Fruit fly (Drosophila melanogaster) whole organism, embryonic: ENCODE data around the gene CG7519.

Source experiments
- Ada2b ChIP-seq: fragments of 200-800 bp; sonication (Bioruptor generic); IDR thresholded peaks from 2 replicates; pipeline ENCODE4 v1.3.6; 2022; ENCODE audit warnings: missing biosample characterization, missing genetic modification characterization
- CG10959 ChIP-seq: fragments of 200-800 bp; sonication (Bioruptor generic); IDR thresholded peaks from 2 replicates; pipeline ENCODE4 v1.3.6; 2022; ENCODE audit warnings: missing biosample characterization, missing genetic modification characterization
- CG11093 ChIP-seq: fragments of 200-800 bp; sonication (Bioruptor generic); IDR thresholded peaks from 3 replicates; pipeline ENCODE4 v1.3.6; 2022; ENCODE audit warnings: missing biosample characterization, missing genetic modification characterization
- CG14441 ChIP-seq: fragments of 200-800 bp; sonication (Bioruptor generic); IDR thresholded peaks from 2 replicates; pipeline ENCODE4 v1.3.6; 2022; ENCODE audit warnings: missing biosample characterization, missing genetic modification characterization
- CG14860 ChIP-seq: fragments of 200-800 bp; sonication (Bioruptor generic); IDR thresholded peaks from 3 replicates; pipeline ENCODE4 v1.3.6; 2022; ENCODE audit warnings: missing biosample characterization, missing genetic modification characterization; ENCODE audit not compliant: partially characterized antibody
- CG14965 ChIP-seq: fragments of 200-800 bp; sonication (Bioruptor generic); optimal IDR thresholded peaks from 2 replicates; lab custom pipeline; 2016; ENCODE audit warnings: missing biosample characterization, missing genetic modification characterization, borderline replicate concordance
- CG2712 ChIP-seq: fragments of 200-800 bp; optimal IDR thresholded peaks from 3 replicates; lab custom pipeline; 2019; ENCODE audit warnings: missing biosample characterization, mild to moderate bottlenecking, missing genetic modification characterization, moderate library complexity
- CG33557 ChIP-seq: fragments of 200-800 bp; sonication (Bioruptor generic); optimal IDR thresholded peaks from 2 replicates; lab custom pipeline; 2019; ENCODE audit warnings: missing biosample characterization, mild to moderate bottlenecking, missing genetic modification characterization, moderate library complexity
- CG6791 ChIP-seq: fragments of 200-800 bp; sonication (Bioruptor generic); IDR thresholded peaks from 3 replicates; pipeline ENCODE4 v1.3.6; 2022; ENCODE audit warnings: missing biosample characterization, missing genetic modification characterization; ENCODE audit not compliant: partially characterized antibody
- CG7372 ChIP-seq: fragments of 200-800 bp; sonication (Bioruptor generic); IDR thresholded peaks from 2 replicates; pipeline ENCODE4 v1.3.6; 2022; ENCODE audit warnings: missing biosample characterization, missing genetic modification characterization
- CG7963 ChIP-seq: fragments of 200-800 bp; sonication (Bioruptor generic); IDR thresholded peaks from 3 replicates; pipeline ENCODE4 v1.3.6; 2022; ENCODE audit warnings: missing biosample characterization, missing genetic modification characterization; ENCODE audit not compliant: partially characterized antibody
- CG9932 ChIP-seq: fragments of 200-800 bp; sonication (Bioruptor generic); IDR thresholded peaks from 2 replicates; pipeline ENCODE4 v1.3.6; 2022; ENCODE audit warnings: missing biosample characterization, missing genetic modification characterization
- CkIIα-i1 ChIP-seq: fragments of 200-800 bp; sonication (Bioruptor generic); IDR thresholded peaks from 2 replicates; pipeline ENCODE4 v1.3.6; 2022; ENCODE audit warnings: missing biosample characterization, missing genetic modification characterization
- CoRest ChIP-seq: fragments of 200-800 bp; sonication (Bioruptor generic); optimal IDR thresholded peaks from 3 replicates; lab custom pipeline; 2018; ENCODE audit warnings: missing biosample characterization, mild to moderate bottlenecking, missing genetic modification characterization, moderate library complexity
- Drgx ChIP-seq: fragments of 200-800 bp; sonication (Bioruptor generic); IDR thresholded peaks from 2 replicates; pipeline ENCODE4 v1.3.6; 2022; ENCODE audit warnings: missing biosample characterization, missing genetic modification characterization
- E2f1 ChIP-seq: fragments of 200-800 bp; sonication (Bioruptor generic); IDR thresholded peaks from 2 replicates; pipeline ENCODE4 v1.3.6; 2022; ENCODE audit warnings: missing biosample characterization, missing genetic modification characterization
- Ets65A ChIP-seq: fragments of 200-800 bp; sonication (Bioruptor generic); peaks from one replicate; lab custom pipeline; 2016; ENCODE audit warnings: missing biosample characterization, missing genetic modification characterization
- Hand ChIP-seq: fragments of 200-800 bp; sonication (Bioruptor generic); optimal IDR thresholded peaks from 2 replicates; lab custom pipeline; 2017; ENCODE audit warnings: mild to moderate bottlenecking, missing biosample characterization, missing genetic modification reagents, missing genetic modification characterization
- Hey ChIP-seq: fragments of 200-800 bp; sonication (Bioruptor generic); optimal IDR thresholded peaks from 3 replicates; lab custom pipeline; 2018; ENCODE audit warnings: missing biosample characterization, mild to moderate bottlenecking, missing genetic modification characterization
- Med ChIP-seq: fragments of 200-800 bp; sonication (Bioruptor generic); peaks from one replicate; lab custom pipeline; 2016; ENCODE audit warnings: missing biosample characterization, missing genetic modification characterization, mild to moderate bottlenecking, inconsistent platforms, moderate library complexity
- Neu2 ChIP-seq: fragments of 200-800 bp; sonication (Bioruptor generic); optimal IDR thresholded peaks from 3 replicates; lab custom pipeline; 2016; ENCODE audit warnings: missing biosample characterization, missing genetic modification characterization, borderline replicate concordance
- Nf-YA ChIP-seq: fragments of 200-800 bp; sonication (Bioruptor generic); IDR thresholded peaks from 2 replicates; pipeline ENCODE4 v1.3.6; 2022; ENCODE audit warnings: missing biosample characterization, missing genetic modification characterization
- Trl ChIP-seq, 3 experiments: fragments of >200 bp in 2 of 3; fragments of 200-800 bp in 1 of 3; sonication (Bioruptor generic) in 1 of 3; optimal IDR thresholded peaks; 2 replicates in 1 of 3; 3 replicates in 2 of 3; lab custom pipeline; 2016 to 2017; ENCODE audit warnings: missing biosample characterization in 1 of 3, missing genetic modification characterization in 1 of 3
- YL-1 ChIP-seq: fragments of 200-800 bp; sonication (Bioruptor generic); optimal IDR thresholded peaks from 3 replicates; lab custom pipeline; 2017; ENCODE audit warnings: missing biosample characterization, mild to moderate bottlenecking, missing genetic modification characterization
- chif ChIP-seq, 2 experiments: fragments of 200-800 bp; sonication (Bioruptor generic); optimal IDR thresholded peaks; 3 replicates each; lab custom pipeline; 2016; ENCODE audit warnings: missing biosample characterization in 2 of 2, missing genetic modification characterization in 2 of 2
- chinmo ChIP-seq: fragments of 200-800 bp; sonication (Bioruptor generic); IDR thresholded peaks from 4 replicates; pipeline ENCODE4 v1.3.6; 2022; ENCODE audit warnings: missing biosample characterization, missing genetic modification characterization; ENCODE audit not compliant: partially characterized antibody
- ftz-f1 ChIP-seq: fragments of 200-800 bp; sonication (Bioruptor generic); optimal IDR thresholded peaks from 2 replicates; lab custom pipeline; 2016; ENCODE audit warnings: missing biosample characterization, missing genetic modification characterization
- grn ChIP-seq: fragments of 200-800 bp; sonication (Bioruptor generic); optimal IDR thresholded peaks from 3 replicates; lab custom pipeline; 2017; ENCODE audit warnings: missing biosample characterization, missing genetic modification characterization
- mld ChIP-seq: fragments of 200-800 bp; sonication (Bioruptor generic); IDR thresholded peaks from 3 replicates; pipeline ENCODE4 v1.3.6; 2022; ENCODE audit warnings: missing biosample characterization, missing genetic modification characterization; ENCODE audit not compliant: partially characterized antibody
- org-1 ChIP-seq: fragments of 200-800 bp; sonication (Bioruptor generic); optimal IDR thresholded peaks from 2 replicates; lab custom pipeline; 2017; ENCODE audit warnings: missing biosample characterization, missing genetic modification characterization
- peb ChIP-seq: fragments of 200-800 bp; sonication (Bioruptor generic); IDR thresholded peaks from 2 replicates; pipeline ENCODE4 v1.3.6; 2022; ENCODE audit warnings: missing biosample characterization, missing genetic modification characterization
- row ChIP-seq: fragments of 200-800 bp; sonication (Bioruptor generic); IDR thresholded peaks from 3 replicates; pipeline ENCODE4 v1.3.6; 2022; ENCODE audit warnings: missing biosample characterization, missing genetic modification characterization
- sens ChIP-seq: fragments of 200-800 bp; sonication (Bioruptor generic); peaks from one replicate; lab custom pipeline; 2016; ENCODE audit warnings: missing biosample characterization, missing genetic modification characterization
- stc ChIP-seq: fragments of 200-800 bp; sonication (Bioruptor generic); IDR thresholded peaks from 2 replicates; pipeline ENCODE4 v1.3.6; 2022; ENCODE audit warnings: missing biosample characterization, missing genetic modification characterization
- tin ChIP-seq: fragments of 200-800 bp; sonication (Bioruptor generic); optimal IDR thresholded peaks from 3 replicates; lab custom pipeline; 2016; ENCODE audit warnings: missing biosample characterization, missing genetic modification characterization
- tna ChIP-seq: fragments of 200-800 bp; sonication (Bioruptor generic); IDR thresholded peaks from 2 replicates; pipeline ENCODE4 v1.3.6; 2022; ENCODE audit warnings: missing biosample characterization, missing genetic modification characterization; ENCODE audit not compliant: partially characterized antibody
- yki ChIP-seq: fragments of >200 bp; optimal IDR thresholded peaks from 3 replicates; lab custom pipeline; 2018

The CG7519 gene

DNA sequence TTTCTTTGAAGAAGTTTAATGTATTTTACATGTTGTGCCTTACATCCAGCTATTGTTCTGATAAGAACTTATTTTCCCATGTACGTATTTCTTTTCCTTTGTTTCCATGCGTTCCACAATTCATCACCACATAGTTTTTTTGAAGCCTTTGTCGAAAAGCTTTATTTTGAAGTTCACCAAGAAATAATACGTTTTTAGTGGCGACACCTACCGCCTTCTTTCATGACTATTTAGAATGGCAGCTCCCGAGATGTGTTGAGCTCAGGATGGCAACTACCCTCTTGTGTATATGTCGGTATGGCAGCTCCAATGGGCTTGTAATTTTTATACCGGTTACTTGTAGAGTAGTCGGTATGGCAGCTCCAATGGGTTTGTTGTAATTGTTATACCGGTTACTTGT lies 9.0 kb upstream of the CG7519 start (continued):
- TF ChIP-seq CG10959 (GFP tag; lab: Robert Waterston, UW) (no peak), Hey (no peak), grn (GFP tag; lab: Kevin White, UChicago) (no peak), CG14965 (GFP tag; lab: Kevin White, UChicago) (peak; percentile 30), sens (GFP tag; lab: Kevin White, UChicago) (no peak), CG33557 (GFP tag; lab: Kevin White, UChicago) (no peak), Trl (optimal IDR thresholded peaks at IDR 0.05; lab: Kevin White, UChicago) (no peak), Trl (GFP tag; optimal IDR thresholded peaks at IDR 0.05; lab: Kevin White, UChicago) (peak; percentile 9), Hand (no peak), CG11093 (GFP tag; lab: Robert Waterston, UW) (no peak), stc (GFP tag; lab: Robert Waterston, UW) (no peak), CG7372 (GFP tag; lab: Robert Waterston, UW) (no peak), chif (GFP tag; optimal IDR thresholded peaks at IDR 0.05; lab: Kevin White, UChicago) (peak in 1 of 2 experiments; percentile 40), Med (GFP tag; lab: Kevin White, UChicago) (peak; percentile 92), Nf-YA (GFP tag; lab: Robert Waterston, UW) (no peak), CG14860 (GFP tag; lab: Robert Waterston, UW) (no peak), CoRest (tag; lab: Kevin White, UChicago) (peak; percentile 38), CkIIα-i1 (no peak), YL-1 (no peak), CG2712 (tag; lab: Kevin White, UChicago) (peak; percentile 47)

DNA sequence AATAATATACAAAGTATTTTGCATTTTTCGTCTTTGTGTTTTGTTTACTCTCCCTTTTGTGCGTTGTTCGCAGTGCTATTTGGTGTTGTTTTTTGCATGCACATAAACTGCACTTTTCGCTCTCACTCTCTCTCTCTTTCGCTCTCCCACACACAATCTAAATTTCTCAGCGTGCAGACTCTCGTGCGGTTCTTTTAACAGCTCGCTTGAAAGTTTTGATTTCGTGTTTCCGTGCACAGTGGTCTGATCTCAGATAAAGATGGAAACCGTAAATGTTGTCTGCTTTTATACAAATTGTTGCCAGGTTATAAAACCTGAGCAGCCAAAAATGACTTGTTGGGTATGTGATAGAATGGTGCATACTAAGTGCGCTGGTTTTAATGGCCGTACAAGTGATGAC lies 7.5 kb upstream of the CG7519 start:
- peak; percentile 33; the same call in 1 of the 3 replicates for TF ChIP-seq row
- 0 out of 3 replicates have a peak, but pooled peaks have one; percentile 11 for TF ChIP-seq CG6791 (GFP tag; lab: Robert Waterston, UW)
- 0 out of 2 replicates have a peak, but pooled peaks have one; percentile 23 for TF ChIP-seq Drgx (GFP tag; lab: Robert Waterston, UW)
- 0 out of 2 replicates have a peak, but pooled peaks have one; percentile 17 for TF ChIP-seq Ada2b (GFP tag; lab: Robert Waterston, UW)

DNA sequence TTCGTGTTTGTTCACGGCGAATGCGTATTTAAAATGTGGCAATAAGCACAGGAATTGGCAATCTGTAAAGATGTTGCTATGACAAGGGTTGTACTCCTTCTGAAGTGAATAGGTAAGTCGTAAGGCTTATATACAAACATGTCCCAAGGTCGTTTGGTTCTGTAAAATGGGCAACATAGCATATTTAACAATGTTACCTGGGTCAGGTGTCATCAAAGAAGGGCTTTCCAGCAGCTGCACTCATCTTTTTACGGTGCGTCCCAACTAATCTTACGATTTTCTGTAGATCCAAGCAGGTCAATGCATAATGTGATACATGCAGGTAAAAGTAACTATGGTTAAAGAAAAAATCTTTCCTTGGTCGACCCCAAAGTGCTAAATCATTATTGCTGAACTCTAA lies 2.4 kb upstream of the CG7519 start, which contains the start of gene Neu2:
Gene Neu2 (minus strand): TSS at position 101 of the 400 bp plus-strand sequence.
- no peak for TF ChIP-seq yki (lab: Kevin White, UChicago)
- peak; percentile 9 for TF ChIP-seq Neu2 (GFP tag; lab: Kevin White, UChicago)

DNA sequence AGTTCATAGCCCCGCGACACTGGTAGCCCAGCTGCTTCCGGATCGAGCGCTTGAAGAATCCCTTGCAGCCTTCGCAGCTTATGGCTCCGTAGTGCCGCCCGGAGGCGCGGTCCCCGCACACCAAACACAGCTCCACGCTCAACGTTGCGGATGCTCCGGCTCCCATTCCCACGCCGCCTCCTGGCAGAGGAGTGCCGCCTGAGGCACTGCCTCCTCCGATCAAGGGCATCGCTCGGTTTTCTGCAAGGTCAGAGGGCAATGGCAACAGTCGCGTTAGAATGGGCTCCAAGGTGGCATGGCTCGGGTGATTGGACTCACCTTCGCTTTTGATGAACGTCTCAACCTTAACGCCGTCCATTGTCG lies 3.6 kb downstream of the CG7519 start:
- no peak for TF ChIP-seq tin (GFP tag; lab: Kevin White, UChicago)
- TF ChIP-seq E2f1 (GFP tag; lab: Robert Waterston, UW) = no peak
- TF ChIP-seq CG14965 (GFP tag; lab: Kevin White, UChicago) = no peak
- peak; percentile 91 for TF ChIP-seq Ets65A (GFP tag; lab: Kevin White, UChicago)
- peak; percentile 95 for TF ChIP-seq ftz-f1
- TF ChIP-seq org-1 (GFP tag; lab: Kevin White, UChicago) = no peak
- 0 out of 2 replicates have a peak, but pooled peaks have one; percentile 5 for TF ChIP-seq peb (GFP tag; lab: Robert Waterston, UW)
- TF ChIP-seq Med (GFP tag; lab: Kevin White, UChicago) = peak; percentile 71
- TF ChIP-seq tna (GFP tag; lab: Robert Waterston, UW) = peak; percentile 52; the same call in 1 of the 2 replicates
- TF ChIP-seq CG7963 = peak; percentile 48; the same call in 1 of the 3 replicates
- TF ChIP-seq mld (GFP tag; lab: Robert Waterston, UW) = 0 out of 3 replicates have a peak, but pooled peaks have one; percentile 24
- TF ChIP-seq CG9932 (GFP tag; lab: Robert Waterston, UW) = 0 out of 2 replicates have a peak, but pooled peaks have one; percentile 2
- peak; percentile 74; the same call in 2 of the 4 replicates for TF ChIP-seq chinmo (GFP tag; lab: Robert Waterston, UW)
- no peak for TF ChIP-seq CG14441 (GFP tag; lab: Robert Waterston, UW)
- TF ChIP-seq, all 482 proteins: peak for 9
